Worm (Caenorhabditis elegans): ENCODE measurements around the gene str-187.

ce11 chrIV:17263714-17264113 lies 1.7 kb upstream of the str-187 start:
- TF ChIP-seq ref-1 (GFP tag; conservative IDR thresholded peaks at IDR 0.05): no peak
- TF ChIP-seq cog-1 (tag; optimal IDR thresholded peaks at IDR 0.05): no peak
- TF ChIP-seq flt-1 (GFP tag; IDR thresholded peaks at IDR 0.05): no peak

All from whole organism, midembryonic.